Fruit fly (Drosophila melanogaster) whole organism, prepupa: Measurements from ENCODE around the gene Zcchc7.

Experiments
- Blimp-1 ChIP-seq: fragments of 200-800 bp; sonication (Bioruptor generic); optimal IDR thresholded peaks from 3 replicates; lab custom pipeline; 2017; ENCODE audit warnings: missing biosample characterization, missing genetic modification characterization, mild to moderate bottlenecking, moderate library complexity, missing genetic modification reagents
- CG11902 ChIP-seq: fragments of 200-800 bp; sonication (Bioruptor generic); optimal IDR thresholded peaks from 3 replicates; lab custom pipeline; 2016; ENCODE audit warnings: missing biosample characterization, missing genetic modification characterization
- CG1621 ChIP-seq: fragments of 200-800 bp; sonication (Bioruptor generic); optimal IDR thresholded peaks from 3 replicates; lab custom pipeline; 2018; ENCODE audit warnings: missing biosample characterization, mild to moderate bottlenecking, missing genetic modification characterization
- Gug ChIP-seq: fragments of 200-800 bp; sonication (Bioruptor generic); IDR thresholded peaks from 2 replicates; pipeline ENCODE4 v1.3.6; 2022; ENCODE audit warnings: missing biosample characterization, missing genetic modification characterization
- Met ChIP-seq: fragments of 200-800 bp; sonication (Bioruptor generic); optimal IDR thresholded peaks from 3 replicates; lab custom pipeline; 2016; ENCODE audit warnings: missing biosample characterization, missing genetic modification characterization
- OdsH ChIP-seq: fragments of 200-800 bp; sonication (Bioruptor generic); optimal IDR thresholded peaks from 3 replicates; lab custom pipeline; 2016; ENCODE audit warnings: missing biosample characterization, missing genetic modification characterization

DNA sequence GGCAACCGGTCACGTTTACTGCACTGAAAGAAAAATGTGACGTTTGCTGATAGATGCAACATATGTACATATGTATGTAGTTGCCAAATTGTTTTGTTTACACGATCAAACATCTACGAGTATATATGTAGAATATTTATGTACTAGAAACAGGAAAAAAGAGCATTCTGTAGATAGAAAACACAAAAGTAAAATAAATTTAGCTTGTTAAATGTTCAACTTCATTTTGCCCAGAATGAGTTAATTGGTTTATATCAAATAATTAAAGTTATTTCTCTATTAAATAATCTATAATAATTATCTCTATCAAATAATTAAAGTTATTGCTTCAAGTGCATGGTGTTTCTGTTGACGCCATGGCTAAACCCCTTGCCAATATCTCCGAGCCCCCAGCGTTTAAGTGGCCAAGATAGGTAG lies 27.9 kb downstream of the Zcchc7 start:
- peak; percentile 1 for TF ChIP-seq CG11902 (GFP tag; lab: Kevin White, UChicago)
- no peak for TF ChIP-seq Gug
- no peak for TF ChIP-seq CG1621 (tag; lab: Kevin White, UChicago)
- no peak for TF ChIP-seq Met
- TF ChIP-seq OdsH (GFP tag; lab: Kevin White, UChicago): no peak
- TF ChIP-seq Blimp-1: no peak
